Fruit fly (Drosophila melanogaster) whole organism, embryonic: ENCODE data around the gene bmm.

Source experiments
- Adf1 ChIP-seq: fragments of 200-800 bp; sonication (Bioruptor generic); IDR thresholded peaks from 2 replicates; pipeline ENCODE4 v1.3.6; 2022; ENCODE audit warnings: missing biosample characterization, missing genetic modification characterization
- Atf3 ChIP-seq: fragments of 200-800 bp; sonication (Bioruptor generic); optimal IDR thresholded peaks from 3 replicates; lab custom pipeline; 2016; ENCODE audit warnings: missing biosample characterization, missing genetic modification characterization
- CG10274 ChIP-seq: fragments of 200-800 bp; sonication (Bioruptor generic); optimal IDR thresholded peaks from 3 replicates; lab custom pipeline; 2017; ENCODE audit warnings: missing biosample characterization, mild to moderate bottlenecking, missing genetic modification characterization
- CG10431 ChIP-seq: fragments of 200-800 bp; sonication (Bioruptor generic); optimal IDR thresholded peaks from 3 replicates; lab custom pipeline; 2018; ENCODE audit warnings: missing biosample characterization, mild to moderate bottlenecking, missing genetic modification characterization
- CG11398 ChIP-seq: fragments of 200-800 bp; sonication (Bioruptor generic); optimal IDR thresholded peaks from 2 replicates; lab custom pipeline; 2016; ENCODE audit warnings: missing biosample characterization, missing genetic modification characterization
- CG12104 ChIP-seq: fragments of 200-800 bp; sonication (Bioruptor generic); optimal IDR thresholded peaks from 3 replicates; lab custom pipeline; 2016; ENCODE audit warnings: missing biosample characterization, missing genetic modification characterization
- CG12942 ChIP-seq: fragments of 200-800 bp; sonication (Bioruptor generic); optimal IDR thresholded peaks from 3 replicates; lab custom pipeline; 2016; ENCODE audit warnings: missing biosample characterization, missing genetic modification characterization
- CG14050 ChIP-seq: fragments of 200-800 bp; sonication (Bioruptor generic); IDR thresholded peaks from 3 replicates; pipeline ENCODE4 v1.3.6; 2022; ENCODE audit warnings: missing biosample characterization, missing genetic modification characterization
- CG15269 ChIP-seq: fragments of 200-800 bp; sonication (Bioruptor generic); optimal IDR thresholded peaks from 2 replicates; lab custom pipeline; 2018; ENCODE audit warnings: missing biosample characterization, mild to moderate bottlenecking, missing genetic modification characterization, moderate library complexity
- CG33557 ChIP-seq: fragments of 200-800 bp; sonication (Bioruptor generic); optimal IDR thresholded peaks from 2 replicates; lab custom pipeline; 2019; ENCODE audit warnings: missing biosample characterization, mild to moderate bottlenecking, missing genetic modification characterization, moderate library complexity
- CG3726 ChIP-seq: fragments of 200-800 bp; sonication (Bioruptor generic); IDR thresholded peaks from 3 replicates; pipeline ENCODE4, ENCODE4 v1.3.6; 2022; ENCODE audit warnings: missing biosample characterization, missing genetic modification characterization
- CG5245 ChIP-seq: fragments of 200-800 bp; sonication (Bioruptor generic); optimal IDR thresholded peaks from 3 replicates; lab custom pipeline; 2016; ENCODE audit warnings: missing biosample characterization, missing genetic modification characterization
- CG6175 ChIP-seq: fragments of 200-800 bp; sonication (Bioruptor generic); IDR thresholded peaks from 3 replicates; pipeline ENCODE4 v1.3.6; 2022; ENCODE audit warnings: missing biosample characterization, missing genetic modification characterization
- CG6254 ChIP-seq: fragments of 200-800 bp; sonication (Bioruptor generic); optimal IDR thresholded peaks from 3 replicates; lab custom pipeline; 2017; ENCODE audit warnings: mild to moderate bottlenecking, missing biosample characterization, missing genetic modification reagents, missing genetic modification characterization
- CG7556 ChIP-seq: fragments of 200-800 bp; sonication (Bioruptor generic); optimal IDR thresholded peaks from 2 replicates; lab custom pipeline; 2017; ENCODE audit warnings: missing biosample characterization, mild to moderate bottlenecking, missing genetic modification characterization
- CG7987 ChIP-seq: fragments of 200-800 bp; sonication (Bioruptor generic); optimal IDR thresholded peaks from 2 replicates; lab custom pipeline; 2018; ENCODE audit warnings: missing biosample characterization, mild to moderate bottlenecking, missing genetic modification characterization, moderate library complexity
- CG8388 ChIP-seq: fragments of 200-800 bp; sonication (Bioruptor generic); optimal IDR thresholded peaks from 2 replicates; lab custom pipeline; 2019; ENCODE audit warnings: missing biosample characterization, mild to moderate bottlenecking, missing genetic modification characterization, moderate library complexity
- CG9609 ChIP-seq: fragments of 200-800 bp; sonication (Bioruptor generic); optimal IDR thresholded peaks from 3 replicates; lab custom pipeline; 2016; ENCODE audit warnings: missing biosample characterization, missing genetic modification characterization
- CrebB ChIP-seq: fragments of 200-800 bp; sonication (Bioruptor generic); optimal IDR thresholded peaks from 3 replicates; lab custom pipeline; 2018; ENCODE audit warnings: missing biosample characterization, mild to moderate bottlenecking, missing genetic modification characterization
- Doc3 ChIP-seq: fragments of 200-800 bp; sonication (Bioruptor generic); IDR thresholded peaks from 3 replicates; pipeline ENCODE4 v1.3.6; 2022; ENCODE audit warnings: missing biosample characterization, missing genetic modification characterization; ENCODE audit not compliant: partially characterized antibody
- Dref ChIP-seq: fragments of 200-800 bp; sonication (Bioruptor generic); IDR thresholded peaks from 2 replicates; pipeline ENCODE4 v1.3.6; 2022; ENCODE audit warnings: missing biosample characterization, missing genetic modification characterization
- Fer2 ChIP-seq: fragments of 200-800 bp; sonication (Bioruptor generic); optimal IDR thresholded peaks from 2 replicates; lab custom pipeline; 2018; ENCODE audit warnings: missing biosample characterization, mild to moderate bottlenecking, missing genetic modification characterization, moderate library complexity
- Hand ChIP-seq: fragments of 200-800 bp; sonication (Bioruptor generic); optimal IDR thresholded peaks from 2 replicates; lab custom pipeline; 2017; ENCODE audit warnings: mild to moderate bottlenecking, missing biosample characterization, missing genetic modification reagents, missing genetic modification characterization
- Nf-YB ChIP-seq: fragments of 200-800 bp; sonication (Bioruptor generic); optimal IDR thresholded peaks from 3 replicates; lab custom pipeline; 2019; ENCODE audit warnings: missing biosample characterization, mild to moderate bottlenecking, missing genetic modification characterization, moderate library complexity
- NfI ChIP-seq: fragments of 200-800 bp; sonication (Bioruptor generic); optimal IDR thresholded peaks from 3 replicates; lab custom pipeline; 2018; ENCODE audit warnings: missing biosample characterization, mild to moderate bottlenecking, missing genetic modification characterization, moderate library complexity
- Rfx ChIP-seq: fragments of 200-800 bp; sonication (Bioruptor generic); IDR thresholded peaks from 2 replicates; pipeline ENCODE4 v1.3.6; 2022; ENCODE audit warnings: missing biosample characterization, missing genetic modification characterization
- Stat92E ChIP-seq, 3 experiments: fragments of >200 bp in 2 of 3; fragments of 200-800 bp in 1 of 3; sonication (Bioruptor generic) in 1 of 3; optimal IDR thresholded peaks; 2 replicates each; lab custom pipeline; 2017 to 2019; ENCODE audit warnings: missing biosample characterization in 3 of 3, missing genetic modification characterization in 3 of 3, mild to moderate bottlenecking in 1 of 3, moderate library complexity in 1 of 3
- ato ChIP-seq: fragments of 200-800 bp; sonication (Bioruptor generic); IDR thresholded peaks from 2 replicates; pipeline ENCODE4 v1.3.6; 2022; ENCODE audit warnings: missing biosample characterization, missing genetic modification characterization; ENCODE audit not compliant: partially characterized antibody
- bab2 ChIP-seq: fragments of 200-800 bp; sonication (Bioruptor generic); optimal IDR thresholded peaks from 2 replicates; lab custom pipeline; 2016; ENCODE audit warnings: missing biosample characterization, missing genetic modification characterization
- bbx ChIP-seq: fragments of 200-800 bp; sonication (Bioruptor generic); IDR thresholded peaks from 2 replicates; pipeline ENCODE4 v1.3.6; 2022; ENCODE audit warnings: missing biosample characterization, missing genetic modification characterization; ENCODE audit not compliant: partially characterized antibody
- caup ChIP-seq: fragments of 200-800 bp; sonication (Bioruptor generic); optimal IDR thresholded peaks from 3 replicates; lab custom pipeline; 2017; ENCODE audit warnings: missing biosample characterization, mild to moderate bottlenecking, missing genetic modification characterization, moderate library complexity; ENCODE audit not compliant: severe bottlenecking
- crol ChIP-seq: fragments of 200-800 bp; sonication (Bioruptor generic); IDR thresholded peaks from 2 replicates; pipeline ENCODE4 v1.3.6; 2022; ENCODE audit warnings: missing biosample characterization, missing genetic modification characterization
- ewg ChIP-seq: fragments of 200-800 bp; sonication (Bioruptor generic); optimal IDR thresholded peaks from 3 replicates; lab custom pipeline; 2017; ENCODE audit warnings: mild to moderate bottlenecking, missing biosample characterization, missing genetic modification reagents, missing genetic modification characterization
- fru ChIP-seq: fragments of >200 bp; optimal IDR thresholded peaks from 2 replicates; lab custom pipeline; 2017
- ftz-f1 ChIP-seq: fragments of 200-800 bp; sonication (Bioruptor generic); optimal IDR thresholded peaks from 2 replicates; lab custom pipeline; 2016; ENCODE audit warnings: missing biosample characterization, missing genetic modification characterization
- gcm ChIP-seq: fragments of 200-800 bp; sonication (Bioruptor generic); optimal IDR thresholded peaks from 2 replicates; lab custom pipeline; 2019; ENCODE audit warnings: missing biosample characterization, mild to moderate bottlenecking, missing genetic modification characterization, moderate library complexity
- gfzf ChIP-seq: fragments of 200-800 bp; sonication (Bioruptor generic); optimal IDR thresholded peaks from 2 replicates; lab custom pipeline; 2016; ENCODE audit warnings: missing biosample characterization, mild to moderate bottlenecking, missing genetic modification characterization, moderate library complexity
- her ChIP-seq: fragments of 200-800 bp; sonication (Bioruptor generic); optimal IDR thresholded peaks from 2 replicates; lab custom pipeline; 2016; ENCODE audit warnings: missing biosample characterization, missing genetic modification characterization
- mld ChIP-seq: fragments of 200-800 bp; sonication (Bioruptor generic); IDR thresholded peaks from 3 replicates; pipeline ENCODE4 v1.3.6; 2022; ENCODE audit warnings: missing biosample characterization, missing genetic modification characterization; ENCODE audit not compliant: partially characterized antibody
- peb ChIP-seq: fragments of 200-800 bp; sonication (Bioruptor generic); IDR thresholded peaks from 2 replicates; pipeline ENCODE4 v1.3.6; 2022; ENCODE audit warnings: missing biosample characterization, missing genetic modification characterization
- pros ChIP-seq: fragments of 200-800 bp; sonication (Bioruptor generic); optimal IDR thresholded peaks from 3 replicates; lab custom pipeline; 2019; ENCODE audit warnings: missing biosample characterization, mild to moderate bottlenecking, missing genetic modification characterization, moderate library complexity
- seq ChIP-seq: fragments of 200-800 bp; sonication (Bioruptor generic); IDR thresholded peaks from 2 replicates; pipeline ENCODE4 v1.3.6; 2022; ENCODE audit warnings: missing biosample characterization, missing genetic modification characterization
- sima ChIP-seq: fragments of 200-800 bp; sonication (Bioruptor generic); optimal IDR thresholded peaks from 2 replicates; lab custom pipeline; 2016; ENCODE audit warnings: missing biosample characterization, missing genetic modification characterization
- so ChIP-seq: fragments of 200-800 bp; sonication (Bioruptor generic); IDR thresholded peaks from 3 replicates; pipeline ENCODE4 v1.3.6; 2022; ENCODE audit warnings: missing biosample characterization, missing genetic modification characterization
- sqz ChIP-seq: fragments of 200-800 bp; sonication (Bioruptor generic); optimal IDR thresholded peaks from 3 replicates; lab custom pipeline; 2018; ENCODE audit warnings: missing biosample characterization, mild to moderate bottlenecking, missing genetic modification characterization
- stc ChIP-seq: fragments of 200-800 bp; sonication (Bioruptor generic); IDR thresholded peaks from 2 replicates; pipeline ENCODE4 v1.3.6; 2022; ENCODE audit warnings: missing biosample characterization, missing genetic modification characterization
- tll ChIP-seq, 2 experiments: fragments of 200-800 bp in 1 of 2; fragments of >200 bp in 1 of 2; sonication (Bioruptor generic) in 1 of 2; optimal IDR thresholded peaks; 2 replicates each; lab custom pipeline; 2017 to 2019; ENCODE audit warnings: missing biosample characterization in 2 of 2, missing genetic modification characterization in 2 of 2, mild to moderate bottlenecking in 1 of 2, moderate library complexity in 1 of 2
- trh ChIP-seq: fragments of 200-800 bp; sonication (Bioruptor generic); optimal IDR thresholded peaks from 2 replicates; lab custom pipeline; 2016; ENCODE audit warnings: missing biosample characterization, missing genetic modification characterization
- zen2 ChIP-seq: fragments of 200-800 bp; sonication (Bioruptor generic); IDR thresholded peaks from 3 replicates; pipeline ENCODE4 v1.3.6; 2022; ENCODE audit warnings: missing biosample characterization, missing genetic modification characterization; ENCODE audit not compliant: partially characterized antibody

Gene bmm

dm6 chr3L:14790127-14790589 is 3.9 kb upstream of the bmm start (continued):
- TF ChIP-seq CG6175 (GFP tag; lab: Robert Waterston, UW) = peak; percentile 62; the same call in 1 of the 3 replicates
- TF ChIP-seq so (GFP tag; lab: Robert Waterston, UW) = peak; percentile 77; the same call in 2 of the 3 replicates
- peak; percentile 53 for TF ChIP-seq trh (GFP tag; lab: Kevin White, UChicago)
- TF ChIP-seq seq (GFP tag; lab: Robert Waterston, UW) = peak; percentile 48; the same call in 1 of the 2 replicates
- peak; percentile 24 for TF ChIP-seq gfzf (GFP tag; lab: Kevin White, UChicago)
- TF ChIP-seq Adf1 (GFP tag; lab: Robert Waterston, UW) = peak; percentile 43
- TF ChIP-seq CG5245 (GFP tag; lab: Kevin White, UChicago) = peak; percentile 63
- no peak for TF ChIP-seq Nf-YB
- no peak for TF ChIP-seq crol (GFP tag; lab: Robert Waterston, UW)
- no peak for TF ChIP-seq CG6254 (GFP tag; lab: Kevin White, UChicago)
- TF ChIP-seq peb (GFP tag; lab: Robert Waterston, UW) = peak; percentile 56; the same call in 1 of the 2 replicates
- TF ChIP-seq CG8388 (GFP tag; lab: Kevin White, UChicago) = peak; percentile 56
- peak; percentile 58 for TF ChIP-seq stc (GFP tag; lab: Robert Waterston, UW)
- no peak; the same call in 2 of the 3 replicates for TF ChIP-seq CG14050
- TF ChIP-seq CG10431 = peak; percentile 21
- peak; percentile 54 for TF ChIP-seq Dref (GFP tag; lab: Robert Waterston, UW)
- TF ChIP-seq CG9609 (GFP tag; lab: Kevin White, UChicago) = peak; percentile 84
- TF ChIP-seq CG33557 (GFP tag; lab: Kevin White, UChicago) = peak; percentile 4
- TF ChIP-seq CG12942 (GFP tag; lab: Kevin White, UChicago) = peak; percentile 82
- no peak for TF ChIP-seq fru (lab: Kevin White, UChicago)
- peak; percentile 61 for TF ChIP-seq CG11398 (GFP tag; lab: Kevin White, UChicago)
- peak; percentile 72 for TF ChIP-seq bbx
- peak; percentile 67 for TF ChIP-seq CG7556 (GFP tag; lab: Kevin White, UChicago)
- peak; percentile 77; the same call in 2 of the 3 replicates for TF ChIP-seq zen2
- TF ChIP-seq sima (GFP tag; lab: Kevin White, UChicago) = peak; percentile 53
- TF ChIP-seq pros = no peak
- TF ChIP-seq gcm (GFP tag; lab: Kevin White, UChicago) = no peak
- no peak for TF ChIP-seq sqz
- no peak for TF ChIP-seq tll (GFP tag; optimal IDR thresholded peaks at IDR 0.05; lab: Kevin White, UChicago)
- TF ChIP-seq Rfx (GFP tag; lab: Robert Waterston, UW) = peak; percentile 85
- peak; percentile 74; the same call in 2 of the 3 replicates for TF ChIP-seq mld (GFP tag; lab: Robert Waterston, UW)
- peak; percentile 49 for TF ChIP-seq CG7987 (GFP tag; lab: Kevin White, UChicago)
- peak; percentile 68 for TF ChIP-seq CG12104
- peak; percentile 60 for TF ChIP-seq CrebB (tag; lab: Kevin White, UChicago)
- peak; percentile 80 for TF ChIP-seq Atf3 (GFP tag; lab: Kevin White, UChicago)
- peak; percentile 74 for TF ChIP-seq ewg (GFP tag; lab: Kevin White, UChicago)
- peak; percentile 83 for TF ChIP-seq NfI (GFP tag; lab: Kevin White, UChicago)
- peak; percentile 54 for TF ChIP-seq Fer2 (tag; lab: Kevin White, UChicago)
- no peak for TF ChIP-seq Stat92E (GFP tag; optimal IDR thresholded peaks at IDR 0.05; lab: Kevin White, UChicago)
- no peak for TF ChIP-seq Hand (GFP tag; lab: Kevin White, UChicago)
- TF ChIP-seq CG15269 (tag; lab: Kevin White, UChicago) = no peak
- peak; percentile 82 for TF ChIP-seq Doc3 (GFP tag; lab: Robert Waterston, UW)
- no peak for TF ChIP-seq caup (GFP tag; lab: Kevin White, UChicago)
- peak; percentile 37 for TF ChIP-seq CG10274 (GFP tag; lab: Kevin White, UChicago)
- peak; percentile 66 for TF ChIP-seq ato (GFP tag; lab: Robert Waterston, UW)
- TF ChIP-seq CG3726 (GFP tag; lab: Robert Waterston, UW) = 0 out of 3 replicates have a peak, but pooled peaks have one; percentile 20
- TF ChIP-seq ftz-f1 (GFP tag; lab: Kevin White, UChicago) = peak; percentile 37
- TF ChIP-seq her (GFP tag; lab: Kevin White, UChicago) = peak; percentile 81
- TF ChIP-seq bab2 (GFP tag; lab: Kevin White, UChicago) = peak; percentile 79
